Worm (Caenorhabditis elegans) whole organism, midembryonic: ENCODE results near the gene clec-25.

Experiments used
- klf-2 ChIP-seq: fragments of 200-800 bp; sonication (Bioruptor generic); conservative IDR thresholded peaks from 2 replicates; pipeline ENCODE4 v1.3.6; 2022; ENCODE audit warnings: missing genetic modification reagents, missing genetic modification characterization, missing compliant biosample characterization
- ref-1 ChIP-seq: fragments of 200-800 bp; sonication (Bioruptor generic); conservative IDR thresholded peaks from 2 replicates; pipeline ENCODE4 v1.3.6; 2022; ENCODE audit warnings: missing genetic modification reagents, missing genetic modification characterization, missing compliant biosample characterization

DNA sequence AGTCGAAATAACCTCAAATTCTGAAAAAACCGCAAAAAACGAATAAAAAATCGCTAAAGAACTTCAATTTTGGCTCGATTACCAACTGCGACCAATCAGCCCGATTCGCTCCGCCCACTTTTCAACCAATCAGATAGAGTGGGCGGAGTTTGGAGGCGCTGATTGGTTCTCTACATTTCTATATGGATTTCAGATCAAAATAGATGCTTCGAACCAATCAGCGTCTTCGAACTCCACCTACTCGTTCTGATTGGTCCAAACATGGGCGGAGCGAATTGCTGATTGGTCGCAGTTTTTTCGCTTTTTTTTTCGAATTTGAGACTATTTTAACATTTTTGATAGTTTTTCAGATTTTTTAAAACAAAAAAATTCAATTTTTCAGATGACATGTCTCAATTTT, 34.9 kb upstream of the clec-25 start:
- TF ChIP-seq klf-2, result no peak
- TF ChIP-seq ref-1, result no peak
